Worm (Caenorhabditis elegans) whole organism, mixed stage, embryonic: ENCODE measurements around the gene Y73F4A.1.

Experiments
- M03D4.4 ChIP-seq: sonication (generic microtip); optimal IDR thresholded peaks from 2 replicates; lab custom pipeline; 2017; ENCODE audit warnings: mild to moderate bottlenecking, missing genetic modification characterization, missing compliant biosample characterization
- bed-3 ChIP-seq: fragments of 200-800 bp; sonication (Bioruptor generic); optimal IDR thresholded peaks from 3 replicates; lab custom pipeline; 2018; ENCODE audit warnings: mild to moderate bottlenecking, missing genetic modification characterization, moderate library complexity, missing compliant biosample characterization
- blmp-1 ChIP-seq: fragments of 150-350 bp; optimal IDR thresholded peaks from 2 replicates; lab custom pipeline; 2014; ENCODE audit warnings: missing biosample characterization, missing genetic modification characterization
- ceh-39 ChIP-seq: fragments of 150-350 bp; optimal IDR thresholded peaks from 2 replicates; lab custom pipeline; 2014; ENCODE audit warnings: missing biosample characterization, missing genetic modification characterization
- ceh-43 ChIP-seq: fragments of 200-800 bp; sonication (Bioruptor generic); optimal IDR thresholded peaks from 2 replicates; lab custom pipeline; 2018; ENCODE audit warnings: mild to moderate bottlenecking, missing genetic modification characterization, moderate library complexity, missing compliant biosample characterization
- ceh-83 ChIP-seq: fragments of 200-800 bp; sonication (Bioruptor generic); optimal IDR thresholded peaks from 2 replicates; lab custom pipeline; 2018; ENCODE audit warnings: mild to moderate bottlenecking, missing genetic modification characterization, missing compliant biosample characterization
- ces-1 ChIP-seq: fragments of 150-350 bp; optimal IDR thresholded peaks from 2 replicates; lab custom pipeline; 2014; ENCODE audit warnings: missing biosample characterization, missing genetic modification reagents, missing genetic modification characterization
- cnd-1 ChIP-seq: fragments of 200-800 bp; sonication (Bioruptor generic); optimal IDR thresholded peaks from 2 replicates; lab custom pipeline; 2018; ENCODE audit warnings: mild to moderate bottlenecking, missing genetic modification characterization, missing compliant biosample characterization
- drap-1 ChIP-seq: fragments of 200-800 bp; sonication (Bioruptor generic); optimal IDR thresholded peaks from 3 replicates; lab custom pipeline; 2018; ENCODE audit warnings: mild to moderate bottlenecking, missing genetic modification characterization, missing compliant biosample characterization
- elt-1 ChIP-seq: sonication (generic microtip); optimal IDR thresholded peaks from 2 replicates; lab custom pipeline; 2017; ENCODE audit warnings: missing genetic modification characterization, mild to moderate bottlenecking, missing compliant biosample characterization, antibody characterized with exemption, moderate library complexity, borderline replicate concordance; ENCODE audit not compliant: insufficient read depth
- elt-3 ChIP-seq: fragments of 150-350 bp; optimal IDR thresholded peaks from 2 replicates; lab custom pipeline; 2014; ENCODE audit warnings: missing biosample characterization, missing genetic modification characterization
- ham-2 ChIP-seq: fragments of 200-800 bp; sonication (Bioruptor generic); optimal IDR thresholded peaks from 2 replicates; lab custom pipeline; 2018; ENCODE audit warnings: mild to moderate bottlenecking, missing genetic modification characterization, missing compliant biosample characterization
- hlh-1 ChIP-seq: fragments of 150-350 bp; optimal IDR thresholded peaks from 2 replicates; lab custom pipeline; 2014; ENCODE audit warnings: missing biosample characterization, missing genetic modification reagents, missing genetic modification characterization
- lin-13 ChIP-seq: fragments of 150-350 bp; optimal IDR thresholded peaks from 2 replicates; lab custom pipeline; 2014; ENCODE audit warnings: missing biosample characterization, missing genetic modification characterization
- lin-32 ChIP-seq: fragments of 200-800 bp; sonication (Bioruptor generic); optimal IDR thresholded peaks from 2 replicates; lab custom pipeline; 2018; ENCODE audit warnings: mild to moderate bottlenecking, missing genetic modification characterization, missing compliant biosample characterization
- lsy-2 ChIP-seq: fragments of 150-350 bp; optimal IDR thresholded peaks from 2 replicates; lab custom pipeline; 2014; ENCODE audit warnings: missing biosample characterization, missing genetic modification characterization
- mab-5 ChIP-seq: fragments of 150-350 bp; optimal IDR thresholded peaks from 2 replicates; lab custom pipeline; 2014; ENCODE audit warnings: missing biosample characterization, missing genetic modification characterization
- mep-1 ChIP-seq: fragments of 150-350 bp; optimal IDR thresholded peaks from 2 replicates; lab custom pipeline; 2017; ENCODE audit warnings: missing biosample characterization, missing genetic modification reagents, missing genetic modification characterization, inconsistent platforms
- nhr-12 ChIP-seq: fragments of 150-350 bp; optimal IDR thresholded peaks from 2 replicates; lab custom pipeline; 2014; ENCODE audit warnings: missing biosample characterization, missing genetic modification characterization
- nhr-2 ChIP-seq: fragments of 150-350 bp; optimal IDR thresholded peaks from 2 replicates; lab custom pipeline; 2014; ENCODE audit warnings: missing biosample characterization, missing genetic modification characterization
- nhr-237 ChIP-seq: fragments of 150-350 bp; optimal IDR thresholded peaks from 2 replicates; lab custom pipeline; 2014; ENCODE audit warnings: missing biosample characterization, missing genetic modification characterization
- nhr-28 ChIP-seq: fragments of 150-350 bp; optimal IDR thresholded peaks from 2 replicates; lab custom pipeline; 2014; ENCODE audit warnings: missing biosample characterization, missing genetic modification characterization
- nhr-76 ChIP-seq: sonication (generic microtip); optimal IDR thresholded peaks from 2 replicates; lab custom pipeline; 2017; ENCODE audit warnings: missing biosample characterization, missing genetic modification characterization
- pha-4 ChIP-seq: fragments of 150-350 bp; optimal IDR thresholded peaks from 2 replicates; lab custom pipeline; 2018; ENCODE audit warnings: missing biosample characterization, missing genetic modification reagents, missing genetic modification characterization
- sem-2 ChIP-seq: fragments of 200-800 bp; sonication (Bioruptor generic); optimal IDR thresholded peaks from 2 replicates; lab custom pipeline; 2018; ENCODE audit warnings: mild to moderate bottlenecking, missing genetic modification characterization, missing compliant biosample characterization
- sptf-1 ChIP-seq: sonication (generic microtip); optimal IDR thresholded peaks from 2 replicates; lab custom pipeline; 2017; ENCODE audit warnings: mild to moderate bottlenecking, missing genetic modification characterization, moderate library complexity, missing compliant biosample characterization
- tbx-8 ChIP-seq: fragments of 200-800 bp; sonication (Bioruptor generic); optimal IDR thresholded peaks from 2 replicates; lab custom pipeline; 2018; ENCODE audit warnings: mild to moderate bottlenecking, missing genetic modification characterization, moderate library complexity, missing compliant biosample characterization
- unc-120 ChIP-seq: sonication (generic microtip); optimal IDR thresholded peaks from 2 replicates; lab custom pipeline; 2017; ENCODE audit warnings: missing genetic modification characterization, missing compliant biosample characterization; ENCODE audit not compliant: poor library complexity, severe bottlenecking
- unc-39 ChIP-seq: fragments of 150-350 bp; optimal IDR thresholded peaks from 2 replicates; lab custom pipeline; 2014; ENCODE audit warnings: missing biosample characterization, missing genetic modification characterization
- unc-62 ChIP-seq: fragments of 150-350 bp; optimal IDR thresholded peaks from 2 replicates; lab custom pipeline; 2014; ENCODE audit warnings: missing biosample characterization, missing genetic modification reagents, missing genetic modification characterization
- zip-8 ChIP-seq: fragments of 150-350 bp; optimal IDR thresholded peaks from 2 replicates; lab custom pipeline; 2014; ENCODE audit warnings: missing biosample characterization, missing genetic modification characterization

Y73F4A.1 gene

DNA sequence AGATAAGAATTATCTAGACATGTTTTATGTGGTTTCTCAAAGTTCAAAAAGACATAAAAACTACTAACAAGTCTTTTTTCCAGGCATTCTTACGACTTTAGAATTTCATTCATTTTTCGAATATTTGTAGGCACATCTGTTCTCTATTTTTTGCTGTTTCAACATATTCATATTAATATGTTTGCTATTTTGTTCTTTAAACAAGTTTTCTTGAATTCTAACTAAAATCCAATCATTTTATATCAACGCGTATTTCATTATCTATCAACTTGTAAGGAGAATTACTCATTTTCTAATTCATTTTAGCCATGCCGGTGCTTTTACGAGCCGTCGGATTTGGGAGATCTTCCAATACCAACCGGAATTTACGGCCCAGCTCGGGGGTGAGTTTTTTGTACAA lies 36.9 kb upstream of the Y73F4A.1 start, which contains the start of gene twk-8:
Gene twk-8 (plus strand): TSS at position 301 of the 400 bp plus-strand sequence.
- TF ChIP-seq M03D4.4 (tag; lab: Kevin White, UChicago) (no peak), ceh-83 (GFP tag; lab: Kevin White, UChicago) (no peak), nhr-12 (tag; lab: Kevin White, UChicago) (no peak), nhr-2 (tag; lab: Kevin White, UChicago) (no peak), cnd-1 (tag; lab: Kevin White, UChicago) (no peak), unc-120 (tag; lab: Kevin White, UChicago) (no peak)
- TF ChIP-seq, all 35 proteins: peak for 0

DNA sequence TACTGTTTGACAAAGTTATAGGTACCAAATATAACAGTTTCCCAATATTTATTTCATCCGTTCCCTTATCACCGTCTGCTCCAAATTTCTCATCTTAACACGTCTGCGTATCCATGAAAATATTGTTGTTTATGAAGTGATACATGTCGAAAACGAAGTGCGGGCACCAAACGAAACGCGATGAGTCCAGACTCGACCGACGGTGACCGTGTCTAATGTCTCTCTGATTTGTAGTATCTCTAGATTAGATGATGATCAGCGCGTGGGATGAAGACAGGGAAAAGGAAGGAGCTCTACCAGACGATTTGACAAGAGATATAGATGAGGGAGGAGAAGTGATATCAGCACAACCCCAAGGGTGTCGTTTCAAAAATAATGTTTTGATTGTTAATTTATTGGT lies 35.0 kb upstream of the Y73F4A.1 start:
- TF ChIP-seq unc-120 (tag; lab: Kevin White, UChicago) (peak; percentile 83), hlh-1 (tag; lab: Kevin White, UChicago) (peak; percentile 25), unc-62 (GFP tag; lab: Kevin White, UChicago) (peak; percentile 33), lin-13 (tag; lab: Kevin White, UChicago) (no peak)

DNA sequence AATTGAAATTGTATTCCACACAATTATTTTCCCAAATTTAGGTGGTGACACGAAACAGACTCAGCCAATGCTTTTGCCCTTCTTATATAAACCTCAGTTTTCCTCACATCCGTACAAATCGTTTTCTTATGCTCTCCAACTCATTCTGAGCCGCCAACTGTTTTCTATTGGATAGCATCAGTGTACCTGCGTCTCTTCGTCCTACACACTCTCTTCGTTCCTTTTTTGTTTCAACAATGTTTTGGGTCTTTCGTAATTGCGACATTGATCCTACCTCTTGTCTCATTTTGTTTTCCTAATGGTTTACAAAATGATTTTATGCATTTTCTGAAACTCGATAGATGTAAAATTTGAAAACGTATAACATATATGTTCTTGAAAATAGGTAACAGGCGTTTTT lies 34.2 kb upstream of the Y73F4A.1 start:
- no peak for TF ChIP-seq sem-2 (GFP tag; lab: Kevin White, UChicago)
- TF ChIP-seq hlh-1 (tag; lab: Kevin White, UChicago): peak; percentile 79
- TF ChIP-seq, all 35 proteins: peak for 1

DNA sequence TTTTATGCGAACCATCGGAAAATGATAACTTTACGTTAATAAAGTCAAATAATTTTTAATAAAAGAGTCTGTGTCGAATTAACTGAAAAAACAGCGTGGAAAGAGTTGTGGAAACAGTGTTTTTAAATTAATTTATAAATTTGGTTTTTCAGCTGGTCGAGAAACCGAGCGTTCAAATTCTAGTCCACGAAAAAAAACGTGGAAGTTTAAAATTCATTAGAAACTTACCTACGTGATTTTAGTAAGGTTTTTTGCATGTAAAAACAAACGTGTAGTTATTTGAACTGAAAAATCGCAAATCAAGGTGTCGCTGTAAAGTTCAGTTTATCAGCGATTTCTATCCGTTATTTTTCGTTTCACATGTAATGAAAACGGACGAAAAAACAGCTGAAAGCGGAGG lies 33.3 kb upstream of the Y73F4A.1 start, which contains the start of gene mans-4:
Gene mans-4 (minus strand): TSS at position 101 of the 400 bp plus-strand sequence.
- TF ChIP-seq hlh-1 (tag; lab: Kevin White, UChicago) (no peak), nhr-12 (tag; lab: Kevin White, UChicago) (no peak), mab-5 (tag; lab: Kevin White, UChicago) (no peak), elt-3 (tag; lab: Kevin White, UChicago) (no peak), zip-8 (no peak), ces-1 (GFP tag; lab: Kevin White, UChicago) (no peak), lin-32 (GFP tag; lab: Kevin White, UChicago) (no peak), pha-4 (no peak), nhr-2 (tag; lab: Kevin White, UChicago) (no peak), ceh-83 (GFP tag; lab: Kevin White, UChicago) (no peak), lin-13 (tag; lab: Kevin White, UChicago) (no peak)
- TF ChIP-seq, all 35 proteins: peak for 0

DNA sequence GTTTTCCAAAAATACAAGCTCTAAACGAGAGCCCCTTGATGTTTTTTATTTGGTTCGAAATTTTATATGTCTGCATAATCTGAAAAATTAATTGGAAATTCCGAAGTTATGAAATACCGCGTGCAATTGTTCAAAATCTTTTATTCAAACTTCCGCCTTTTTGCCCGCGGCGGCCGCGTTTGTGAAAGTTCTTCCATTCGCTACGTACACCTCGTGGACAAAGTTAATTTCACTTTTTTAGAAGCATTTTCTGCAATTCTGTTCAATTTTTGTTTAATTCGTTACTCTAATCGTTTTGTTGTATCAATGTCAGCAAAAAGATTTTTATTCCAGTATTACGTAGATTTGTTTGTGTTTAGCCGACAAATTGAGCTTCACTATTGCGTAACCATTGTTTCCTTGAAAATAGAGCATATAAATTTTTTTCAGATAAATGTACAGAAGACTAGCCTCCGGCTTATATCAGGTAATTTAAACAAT lies 29.1 kb upstream of the Y73F4A.1 start, which contains the start of gene mppb-1:
Gene mppb-1 (plus strand): TSS at position 430 of the 480 bp plus-strand sequence.
- TF ChIP-seq elt-1 (tag; lab: Kevin White, UChicago): no peak
- no peak for TF ChIP-seq unc-39 (tag; lab: Kevin White, UChicago)
- peak; percentile 44 for TF ChIP-seq mep-1 (tag; lab: Kevin White, UChicago)
- TF ChIP-seq nhr-76 (tag; lab: Kevin White, UChicago): no peak
- TF ChIP-seq ceh-43 (GFP tag; lab: Kevin White, UChicago): no peak
- TF ChIP-seq nhr-237: peak; percentile 36
- peak; percentile 10 for TF ChIP-seq drap-1 (GFP tag; lab: Kevin White, UChicago)
- TF ChIP-seq unc-120 (tag; lab: Kevin White, UChicago): peak; percentile 13
- TF ChIP-seq lsy-2: peak; percentile 54
- peak; percentile 30 for TF ChIP-seq sptf-1 (tag; lab: Kevin White, UChicago)
- no peak for TF ChIP-seq sem-2 (GFP tag; lab: Kevin White, UChicago)
- TF ChIP-seq blmp-1 (tag; lab: Kevin White, UChicago): peak; percentile 80
- peak; percentile 79 for TF ChIP-seq zip-8

DNA sequence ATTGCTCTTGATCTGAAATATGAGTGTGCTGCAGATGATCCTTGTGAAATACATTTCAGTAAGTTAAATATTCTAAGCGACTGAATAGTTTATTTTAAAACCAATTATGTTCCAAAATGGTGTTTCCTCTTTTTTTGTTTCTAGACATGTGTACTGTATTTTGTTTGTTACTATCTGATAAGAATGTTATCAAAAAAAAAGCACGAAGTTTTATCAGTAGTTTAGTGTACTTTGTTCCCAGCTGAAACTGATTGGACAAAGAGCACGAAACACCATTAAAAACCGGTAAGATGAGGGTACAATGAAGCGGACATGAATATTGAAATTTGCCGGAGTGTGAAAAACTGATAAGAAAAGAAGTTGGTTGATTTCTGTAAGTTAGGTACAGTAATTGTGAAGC lies 25.0 kb upstream of the Y73F4A.1 start:
- no peak for TF ChIP-seq blmp-1 (tag; lab: Kevin White, UChicago)
- TF ChIP-seq ces-1 (GFP tag; lab: Kevin White, UChicago): no peak
- TF ChIP-seq mep-1 (tag; lab: Kevin White, UChicago): no peak
- no peak for TF ChIP-seq hlh-1 (tag; lab: Kevin White, UChicago)
- TF ChIP-seq elt-3 (tag; lab: Kevin White, UChicago): no peak
- TF ChIP-seq nhr-28 (tag; lab: Kevin White, UChicago): no peak
- TF ChIP-seq cnd-1 (tag; lab: Kevin White, UChicago): no peak
- TF ChIP-seq nhr-12 (tag; lab: Kevin White, UChicago): no peak
- no peak for TF ChIP-seq elt-1 (tag; lab: Kevin White, UChicago)
- no peak for TF ChIP-seq lsy-2
- TF ChIP-seq tbx-8 (GFP tag; lab: Kevin White, UChicago): no peak
- no peak for TF ChIP-seq sem-2 (GFP tag; lab: Kevin White, UChicago)
- no peak for TF ChIP-seq bed-3 (GFP tag; lab: Kevin White, UChicago)
- no peak for TF ChIP-seq ham-2 (GFP tag; lab: Kevin White, UChicago)
- no peak for TF ChIP-seq pha-4
- TF ChIP-seq ceh-39: no peak
- no peak for TF ChIP-seq zip-8
